Worm (Caenorhabditis elegans) whole organism, young adult: ENCODE results near the gene dyci-1.

ENCODE experiments used
- B0261.1 ChIP-seq: sonication (generic microtip); optimal IDR thresholded peaks from 2 replicates; lab custom pipeline; 2016; ENCODE audit warnings: mild to moderate bottlenecking, missing genetic modification characterization, moderate library complexity, missing compliant biosample characterization
- D2030.7 ChIP-seq: fragments of 200-800 bp; sonication (Bioruptor generic); IDR thresholded peaks from 2 replicates; pipeline ENCODE4 v1.3.6; 2022; ENCODE audit warnings: missing genetic modification reagents, missing genetic modification characterization, missing compliant biosample characterization
- F10E7.11 ChIP-seq: sonication (generic microtip); optimal IDR thresholded peaks from 2 replicates; lab custom pipeline; 2017; ENCODE audit warnings: mild to moderate bottlenecking, missing genetic modification characterization, moderate library complexity, missing compliant biosample characterization
- F33H1.4 ChIP-seq: fragments of 200-800 bp; sonication (Bioruptor generic); IDR thresholded peaks from 2 replicates; pipeline ENCODE4 v1.3.6; 2022; ENCODE audit warnings: missing genetic modification reagents, missing genetic modification characterization, missing compliant biosample characterization
- F37B4.10 ChIP-seq: fragments of 200-800 bp; sonication (Bioruptor generic); IDR thresholded peaks from 2 replicates; pipeline ENCODE4 v1.3.6; 2022; ENCODE audit warnings: missing genetic modification characterization, missing compliant biosample characterization
- F39B2.1 ChIP-seq: fragments of 200-800 bp; sonication (Bioruptor generic); IDR thresholded peaks from 2 replicates; pipeline ENCODE4 v1.3.6; 2022; ENCODE audit warnings: missing genetic modification reagents, missing genetic modification characterization, missing compliant biosample characterization
- F49E8.2 ChIP-seq: sonication (generic microtip); optimal IDR thresholded peaks from 3 replicates; lab custom pipeline; 2017; ENCODE audit warnings: missing genetic modification characterization, mild to moderate bottlenecking, missing compliant biosample characterization, antibody characterized with exemption, moderate library complexity; ENCODE audit not compliant: insufficient read depth
- F57C9.4 ChIP-seq: sonication (generic microtip); optimal IDR thresholded peaks from 2 replicates; lab custom pipeline; 2017; ENCODE audit warnings: mild to moderate bottlenecking, missing genetic modification characterization, missing compliant biosample characterization
- T26A5.8 ChIP-seq: sonication (generic microtip); optimal IDR thresholded peaks from 2 replicates; lab custom pipeline; 2016; ENCODE audit warnings: missing genetic modification characterization, missing compliant biosample characterization
- Y67H2A.10 ChIP-seq: fragments of 200-800 bp; sonication (Bioruptor generic); conservative IDR thresholded peaks from 2 replicates; pipeline ENCODE4 v1.3.6; 2022; ENCODE audit warnings: missing genetic modification reagents, missing genetic modification characterization, missing compliant biosample characterization
- ZK185.1 ChIP-seq: sonication (generic microtip); optimal IDR thresholded peaks from 2 replicates; lab custom pipeline; 2016; ENCODE audit warnings: mild to moderate bottlenecking, missing genetic modification characterization, missing compliant biosample characterization; ENCODE audit not compliant: poor library complexity, severe bottlenecking
- akir-1 ChIP-seq: fragments of 200-800 bp; sonication (Bioruptor generic); optimal IDR thresholded peaks from 2 replicates; lab custom pipeline; 2018; ENCODE audit warnings: mild to moderate bottlenecking, missing genetic modification characterization, moderate library complexity, missing compliant biosample characterization
- aptf-2 ChIP-seq: fragments of 200-800 bp; sonication (Bioruptor generic); conservative IDR thresholded peaks from 2 replicates; pipeline ENCODE4 v1.3.6; 2022; ENCODE audit warnings: missing genetic modification reagents, missing genetic modification characterization, missing compliant biosample characterization
- attf-6 ChIP-seq: fragments of 200-800 bp; sonication (Bioruptor generic); IDR thresholded peaks from 2 replicates; pipeline ENCODE4 v1.3.6; 2022; ENCODE audit warnings: missing genetic modification reagents, missing genetic modification characterization, missing compliant biosample characterization
- bed-1 ChIP-seq: fragments of 200-800 bp; sonication (Bioruptor generic); IDR thresholded peaks from 2 replicates; pipeline ENCODE4 v1.3.6; 2022; ENCODE audit warnings: missing genetic modification reagents, missing genetic modification characterization, missing compliant biosample characterization
- cebp-1 ChIP-seq, 2 experiments: fragments of 200-800 bp in 1 of 2; sonication (Bioruptor generic) in 1 of 2; sonication (generic microtip) in 1 of 2; IDR thresholded peaks in 1 of 2; optimal IDR thresholded peaks in 1 of 2; 2 replicates each; pipeline versions ENCODE4 v1.3.6 to Lab custom; 2017 to 2022; ENCODE audit warnings: missing compliant biosample characterization in 2 of 2, missing genetic modification characterization in 2 of 2, mild to moderate bottlenecking in 1 of 2, missing genetic modification reagents in 1 of 2, moderate library complexity in 1 of 2
- ceh-58 ChIP-seq: fragments of 200-800 bp; sonication (Bioruptor generic); IDR thresholded peaks from 2 replicates; pipeline ENCODE4 v1.3.6; 2022; ENCODE audit warnings: missing genetic modification characterization, missing compliant biosample characterization
- ceh-79 ChIP-seq: sonication (generic microtip); optimal IDR thresholded peaks from 2 replicates; lab custom pipeline; 2017; ENCODE audit warnings: mild to moderate bottlenecking, missing genetic modification characterization, missing compliant biosample characterization
- die-1 ChIP-seq: sonication (generic microtip); optimal IDR thresholded peaks from 2 replicates; lab custom pipeline; 2016; ENCODE audit warnings: missing genotype, mild to moderate bottlenecking, missing genetic modification characterization, missing compliant biosample characterization
- egl-18 ChIP-seq: fragments of 200-800 bp; sonication (Bioruptor generic); IDR thresholded peaks from 2 replicates; pipeline ENCODE4 v1.3.6; 2022; ENCODE audit warnings: missing genetic modification reagents, missing genetic modification characterization, missing compliant biosample characterization
- ets-4 ChIP-seq: fragments of 200-800 bp; sonication (Bioruptor generic); optimal IDR thresholded peaks from 2 replicates; lab custom pipeline; 2018; ENCODE audit warnings: mild to moderate bottlenecking, missing genetic modification characterization, missing compliant biosample characterization
- him-1 ChIP-seq: sonication (generic microtip); optimal IDR thresholded peaks from 2 replicates; lab custom pipeline; 2016; ENCODE audit warnings: missing genotype, missing genetic modification reagents, missing genetic modification characterization, missing compliant biosample characterization
- hlh-26 ChIP-seq: fragments of 200-800 bp; sonication (Bioruptor generic); conservative IDR thresholded peaks from 2 replicates; pipeline ENCODE4 v1.3.6; 2022; ENCODE audit warnings: missing genetic modification reagents, missing genetic modification characterization, missing compliant biosample characterization
- lag-1 ChIP-seq: fragments of 200-800 bp; sonication (Bioruptor generic); IDR thresholded peaks from 2 replicates; pipeline ENCODE4 v1.3.6; 2022; ENCODE audit warnings: missing genetic modification reagents, missing genetic modification characterization, missing compliant biosample characterization
- lin-40 ChIP-seq: sonication (generic microtip); optimal IDR thresholded peaks from 2 replicates; lab custom pipeline; 2016; ENCODE audit warnings: missing genetic modification characterization, mild to moderate bottlenecking, missing compliant biosample characterization, missing genotype, missing genetic modification reagents
- lin-54 ChIP-seq: fragments of 200-800 bp; sonication (Bioruptor generic); optimal IDR thresholded peaks from 2 replicates; lab custom pipeline; 2018; ENCODE audit warnings: mild to moderate bottlenecking, missing genetic modification characterization, missing compliant biosample characterization
- lir-1 ChIP-seq: fragments of 200-800 bp; sonication (Bioruptor generic); conservative IDR thresholded peaks from 2 replicates; pipeline ENCODE4 v1.3.6; 2022; ENCODE audit warnings: missing genetic modification reagents, missing genetic modification characterization, missing compliant biosample characterization
- lsl-1 ChIP-seq: fragments of 200-800 bp; sonication (Bioruptor generic); optimal IDR thresholded peaks from 2 replicates; lab custom pipeline; 2018; ENCODE audit warnings: mild to moderate bottlenecking, missing genetic modification characterization, moderate library complexity, missing compliant biosample characterization
- lsy-27 ChIP-seq: sonication (generic microtip); optimal IDR thresholded peaks from 2 replicates; lab custom pipeline; 2017; ENCODE audit warnings: missing genetic modification characterization, mild to moderate bottlenecking, missing compliant biosample characterization, antibody characterized with exemption, missing genotype, borderline replicate concordance; ENCODE audit not compliant: insufficient read depth
- madf-10 ChIP-seq: sonication (generic microtip); optimal IDR thresholded peaks from 2 replicates; lab custom pipeline; 2016; ENCODE audit warnings: mild to moderate bottlenecking, missing genetic modification characterization, missing compliant biosample characterization
- madf-8 ChIP-seq: fragments of 200-800 bp; sonication (Bioruptor generic); conservative IDR thresholded peaks from 2 replicates; pipeline ENCODE4 v1.3.6; 2022; ENCODE audit warnings: missing genetic modification reagents, missing genetic modification characterization, missing compliant biosample characterization
- nfya-1 ChIP-seq: sonication (generic microtip); optimal IDR thresholded peaks from 2 replicates; lab custom pipeline; 2017; ENCODE audit warnings: antibody characterized with exemption, missing compliant biosample characterization, missing genetic modification characterization, borderline replicate concordance; ENCODE audit not compliant: insufficient read depth
- nhr-27 ChIP-seq: fragments of 200-800 bp; sonication (Bioruptor generic); optimal IDR thresholded peaks from 2 replicates; lab custom pipeline; 2018; ENCODE audit warnings: mild to moderate bottlenecking, missing genetic modification characterization, moderate library complexity, missing compliant biosample characterization
- rec-8 ChIP-seq, 2 experiments: sonication (generic microtip); optimal IDR thresholded peaks; 2 replicates each; lab custom pipeline; 2016; ENCODE audit warnings: mild to moderate bottlenecking in 2 of 2, missing genetic modification characterization in 2 of 2, missing genetic modification reagents in 2 of 2, missing genotype in 2 of 2, missing biosample characterization in 1 of 2, missing compliant biosample characterization in 1 of 2, moderate library complexity in 1 of 2
- sdz-38 ChIP-seq: sonication (generic microtip); optimal IDR thresholded peaks from 2 replicates; lab custom pipeline; 2016; ENCODE audit warnings: missing genotype, missing genetic modification characterization, missing compliant biosample characterization
- sea-2 ChIP-seq: fragments of 200-800 bp; sonication (Bioruptor generic); IDR thresholded peaks from 2 replicates; pipeline ENCODE4 v1.3.6; 2022; ENCODE audit warnings: missing genetic modification characterization, missing compliant biosample characterization
- snpc-1.1 ChIP-seq: sonication (generic microtip); optimal IDR thresholded peaks from 2 replicates; lab custom pipeline; 2017; ENCODE audit warnings: missing genetic modification characterization, mild to moderate bottlenecking, missing compliant biosample characterization, antibody characterized with exemption, moderate library complexity, missing genotype, missing genetic modification reagents; ENCODE audit not compliant: insufficient read depth
- snpc-4 ChIP-seq, 5 experiments: fragments of 150-350 bp in 1 of 5; sonication (generic microtip) in 4 of 5; optimal IDR thresholded peaks; 2 replicates each; lab custom pipeline; 2014 to 2018; ENCODE audit warnings: missing genetic modification characterization in 5 of 5, missing biosample characterization in 3 of 5, antibody characterized with exemption in 2 of 5, mild to moderate bottlenecking in 2 of 5, missing compliant biosample characterization in 2 of 5, missing genotype in 2 of 5, moderate library complexity in 2 of 5, missing genetic modification reagents in 1 of 5
- tbp1 ChIP-seq: fragments of 200-800 bp; sonication (Bioruptor generic); optimal IDR thresholded peaks from 2 replicates; lab custom pipeline; 2018; ENCODE audit warnings: mild to moderate bottlenecking, missing genetic modification characterization, missing compliant biosample characterization
- tlf-1 ChIP-seq: fragments of 200-800 bp; sonication (Bioruptor generic); optimal IDR thresholded peaks from 2 replicates; lab custom pipeline; 2018; ENCODE audit warnings: mild to moderate bottlenecking, missing genetic modification characterization, missing compliant biosample characterization
- unc-130 ChIP-seq: sonication (generic microtip); optimal IDR thresholded peaks from 2 replicates; lab custom pipeline; 2016; ENCODE audit warnings: missing genetic modification reagents, missing genetic modification characterization, missing compliant biosample characterization
- xnd-1 ChIP-seq: sonication (generic microtip); optimal IDR thresholded peaks from 2 replicates; lab custom pipeline; 2016; ENCODE audit warnings: missing genotype, missing genetic modification reagents, missing genetic modification characterization, missing compliant biosample characterization
- zim-3 ChIP-seq: sonication (generic microtip); optimal IDR thresholded peaks from 2 replicates; lab custom pipeline; 2017; ENCODE audit warnings: mild to moderate bottlenecking, missing genetic modification characterization, moderate library complexity, missing compliant biosample characterization
- ztf-18 ChIP-seq: sonication (generic microtip); optimal IDR thresholded peaks from 2 replicates; lab custom pipeline; 2016; ENCODE audit warnings: missing genotype, mild to moderate bottlenecking, missing genetic modification characterization, missing compliant biosample characterization

The dyci-1 gene

DNA sequence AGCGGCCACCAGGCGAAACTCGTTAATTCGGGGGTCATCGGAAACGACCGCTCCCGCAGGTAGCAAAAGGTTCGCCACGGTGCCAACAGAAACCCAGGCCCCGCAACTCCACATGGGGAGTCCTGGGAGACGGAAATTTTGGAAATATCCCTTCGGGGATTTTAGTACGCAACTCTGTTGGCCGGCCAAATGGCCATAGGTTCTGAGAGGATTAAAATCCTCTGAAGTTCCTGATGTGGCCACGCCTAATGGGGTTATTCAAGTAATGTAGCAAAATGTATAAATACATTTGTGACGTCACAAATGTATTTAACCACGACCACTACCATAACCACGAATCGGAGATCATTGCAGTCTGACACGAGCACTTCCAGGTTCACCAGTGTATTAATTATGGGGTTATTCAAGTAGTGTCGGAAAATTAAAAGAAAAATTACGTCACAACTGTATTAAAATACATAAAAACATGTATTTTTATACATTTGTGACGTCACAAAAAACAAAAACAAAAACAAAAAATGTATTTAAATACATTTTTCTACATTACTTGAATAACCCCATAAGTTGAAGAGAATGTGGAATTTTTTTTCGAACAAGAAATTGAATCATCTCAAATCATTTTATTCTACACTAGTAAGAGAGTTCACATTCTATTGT is 8.4 kb upstream of the dyci-1 start:
- TF ChIP-seq attf-6 (GFP tag; lab: Robert Waterston, UW), result peak; percentile 98
- TF ChIP-seq lin-54, result peak; percentile 18
- TF ChIP-seq lsy-27 (tag; lab: Kevin White, UChicago), result no peak
- TF ChIP-seq egl-18 (GFP tag; lab: Robert Waterston, UW), result no peak
- TF ChIP-seq akir-1, result no peak
- TF ChIP-seq hlh-26 (GFP tag; lab: Robert Waterston, UW), result no peak
- no peak for TF ChIP-seq madf-10 (tag; lab: Kevin White, UChicago)
- no peak; the same call in 1 of the 2 replicates for TF ChIP-seq F33H1.4 (GFP tag; lab: Robert Waterston, UW)
- peak; percentile 88; the same call in 1 of the 2 replicates for TF ChIP-seq ceh-58 (GFP tag; lab: Robert Waterston, UW)
- no peak for TF ChIP-seq aptf-2
- no peak for TF ChIP-seq xnd-1 (tag; lab: Kevin White, UChicago)
- no peak for TF ChIP-seq lag-1 (GFP tag; lab: Robert Waterston, UW)
- no peak for TF ChIP-seq F37B4.10 (GFP tag; lab: Robert Waterston, UW)
- peak; percentile 35 for TF ChIP-seq ztf-18 (tag; lab: Kevin White, UChicago)
- TF ChIP-seq Y67H2A.10, result no peak
- no peak for TF ChIP-seq F39B2.1 (GFP tag; lab: Robert Waterston, UW)
- TF ChIP-seq snpc-4 (GFP tag; optimal IDR thresholded peaks at IDR 0.05; lab: Kevin White, UChicago), result no peak
- peak in 1 of 4 experiments; percentile 40 for TF ChIP-seq snpc-4 (tag; optimal IDR thresholded peaks at IDR 0.05; lab: Kevin White, UChicago)
- TF ChIP-seq rec-8 (tag; optimal IDR thresholded peaks at IDR 0.05; lab: Kevin White, UChicago), result no peak
- no peak for TF ChIP-seq him-1 (tag; lab: Kevin White, UChicago)
- TF ChIP-seq snpc-1.1, result no peak
- TF ChIP-seq sea-2 (GFP tag; lab: Robert Waterston, UW), result no peak
- TF ChIP-seq die-1, result no peak
- TF ChIP-seq zim-3, result no peak
- TF ChIP-seq T26A5.8, result no peak
- no peak for TF ChIP-seq nhr-27 (tag; lab: Kevin White, UChicago)
- no peak for TF ChIP-seq ets-4 (GFP tag; lab: Kevin White, UChicago)
- TF ChIP-seq ceh-79 (tag; lab: Kevin White, UChicago), result no peak
- peak; percentile 20 for TF ChIP-seq lsl-1 (GFP tag; lab: Kevin White, UChicago)
- TF ChIP-seq F49E8.2 (tag; lab: Kevin White, UChicago), result no peak
- no peak for TF ChIP-seq sdz-38
- TF ChIP-seq B0261.1, result no peak
- TF ChIP-seq lir-1 (GFP tag; lab: Robert Waterston, UW), result no peak
- no peak for TF ChIP-seq tbp1 (GFP tag; lab: Kevin White, UChicago)
- no peak for TF ChIP-seq lin-40 (tag; lab: Kevin White, UChicago)
- no peak for TF ChIP-seq D2030.7 (GFP tag; lab: Robert Waterston, UW)
- TF ChIP-seq unc-130 (GFP tag; lab: Kevin White, UChicago), result no peak
- TF ChIP-seq nfya-1, result no peak
- TF ChIP-seq F10E7.11 (tag; lab: Kevin White, UChicago), result no peak
- TF ChIP-seq madf-8, result 0 out of 2 replicates have a peak, but pooled peaks have one; percentile 11
- no peak for TF ChIP-seq F57C9.4 (tag; lab: Kevin White, UChicago)
- TF ChIP-seq ZK185.1 (tag; lab: Kevin White, UChicago), result no peak
- TF ChIP-seq tlf-1 (GFP tag; lab: Kevin White, UChicago), result no peak
- no peak for TF ChIP-seq cebp-1 (GFP tag; IDR thresholded peaks at IDR 0.05; lab: Robert Waterston, UW)
- TF ChIP-seq cebp-1 (tag; optimal IDR thresholded peaks at IDR 0.05; lab: Kevin White, UChicago), result no peak
- no peak for TF ChIP-seq bed-1
- TF ChIP-seq, all 124 proteins: peak for 7
